Worm (Caenorhabditis elegans): ENCODE data around the gene M02G9.4.

M02G9.4 gene

ce11 chrII:10357468-10358007, 40.4 kb downstream of the M02G9.4 start, which contains the start of gene C07E3.3:
Gene C07E3.3 (minus strand): TSS chrII:10357518.
- TF ChIP-seq lin-35 (GFP tag; optimal IDR thresholded peaks at IDR 0.05) (no peak), ztf-18 (tag; optimal IDR thresholded peaks at IDR 0.05) (no peak), unc-62 (GFP tag; optimal IDR thresholded peaks at IDR 0.05) (no peak), ceh-58 (GFP tag; IDR thresholded peaks at IDR 0.05) (no peak), F23B12.7 (tag; optimal IDR thresholded peaks at IDR 0.05; ENCODE audit: insufficient read depth) (no peak), nhr-27 (tag; optimal IDR thresholded peaks at IDR 0.05) (no peak), egrh-3 (GFP tag; IDR thresholded peaks at IDR 0.05) (no peak), madf-3 (GFP tag; IDR thresholded peaks at IDR 0.05) (no peak), B0261.1 (tag; optimal IDR thresholded peaks at IDR 0.05) (no peak), pha-4 (tag; optimal IDR thresholded peaks at IDR 0.05) (no peak), ztf-25 (GFP tag; IDR thresholded peaks at IDR 0.05) (no peak), let-607 (tag; optimal IDR thresholded peaks at IDR 0.05) (no peak), repo-1 (tag; optimal IDR thresholded peaks at IDR 0.05) (no peak), C17E4.6 (GFP tag; IDR thresholded peaks at IDR 0.05) (no peak), hrde-1 (tag; optimal IDR thresholded peaks at IDR 0.05; ENCODE audit: borderline replicate concordance) (no peak), ccch-3 (GFP tag; optimal IDR thresholded peaks at IDR 0.05) (no peak), ztf-26 (tag; optimal IDR thresholded peaks at IDR 0.05) (no peak), sea-2 (GFP tag; IDR thresholded peaks at IDR 0.05) (no peak), ets-4 (GFP tag; optimal IDR thresholded peaks at IDR 0.05) (no peak), K11D2.4 (GFP tag; IDR thresholded peaks at IDR 0.05) (no peak)

ce11 chrII:10360487-10360886, 43.4 kb downstream of the M02G9.4 start, which contains the start of gene C07E3.4:
Gene C07E3.4 (plus strand): TSS chrII:10360787.
- no peak for TF ChIP-seq hsf-1 (GFP tag; IDR thresholded peaks at IDR 0.05)
- no peak for TF ChIP-seq bed-2 (GFP tag; IDR thresholded peaks at IDR 0.05)
- TF ChIP-seq ceh-27 (GFP tag; optimal IDR thresholded peaks at IDR 0.05) = no peak
- no peak for TF ChIP-seq hmg-20 (GFP tag; IDR thresholded peaks at IDR 0.05)
- TF ChIP-seq hlh-12 (tag; optimal IDR thresholded peaks at IDR 0.05) = no peak
- no peak for TF ChIP-seq Y95B8A.8 (GFP tag; IDR thresholded peaks at IDR 0.05)
- TF ChIP-seq nhr-80 (tag; optimal IDR thresholded peaks at IDR 0.05) = no peak
- TF ChIP-seq K11D2.4 (GFP tag; IDR thresholded peaks at IDR 0.05) = no peak
- TF ChIP-seq mes-4 (tag; optimal IDR thresholded peaks at IDR 0.05) = no peak
- TF ChIP-seq ztf-22 (GFP tag; optimal IDR thresholded peaks at IDR 0.05) = no peak
- TF ChIP-seq unc-62 (GFP tag; optimal IDR thresholded peaks at IDR 0.05) = no peak
- no peak for TF ChIP-seq unc-130 (GFP tag; optimal IDR thresholded peaks at IDR 0.05)

ce11 chrII:10367202-10367601, 50.1 kb downstream of the M02G9.4 start, which contains the start of gene ceh-57:
Gene ceh-57 (minus strand): TSS chrII:10367296.
- no peak for TF ChIP-seq F23B12.7 (tag; optimal IDR thresholded peaks at IDR 0.05; ENCODE audit: insufficient read depth)
- TF ChIP-seq cebp-1 (GFP tag; IDR thresholded peaks at IDR 0.05) = no peak
- no peak for TF ChIP-seq cebp-1 (tag; optimal IDR thresholded peaks at IDR 0.05)
- no peak for TF ChIP-seq let-607 (tag; optimal IDR thresholded peaks at IDR 0.05)
- TF ChIP-seq sdz-38 (tag; optimal IDR thresholded peaks at IDR 0.05) = no peak
- no peak for TF ChIP-seq lsy-27 (tag; optimal IDR thresholded peaks at IDR 0.05; ENCODE audit: borderline replicate concordance, insufficient read depth)
- TF ChIP-seq T26A5.8 (tag; optimal IDR thresholded peaks at IDR 0.05) = no peak
- no peak for TF ChIP-seq Y56A3A.18 (GFP tag; IDR thresholded peaks at IDR 0.05)
- TF ChIP-seq F33H1.4 (GFP tag; IDR thresholded peaks at IDR 0.05) = no peak
- TF ChIP-seq nhr-90 (tag; optimal IDR thresholded peaks at IDR 0.05) = no peak
- no peak for TF ChIP-seq repo-1 (tag; optimal IDR thresholded peaks at IDR 0.05)
- TF ChIP-seq B0336.3 (GFP tag; IDR thresholded peaks at IDR 0.05) = no peak
- no peak for TF ChIP-seq nfya-1 (tag; optimal IDR thresholded peaks at IDR 0.05; ENCODE audit: borderline replicate concordance, insufficient read depth)
- no peak for TF ChIP-seq B0035.1 (tag; optimal IDR thresholded peaks at IDR 0.05)
- no peak for TF ChIP-seq rec-8 (tag; optimal IDR thresholded peaks at IDR 0.05)
- no peak for TF ChIP-seq somi-1 (GFP tag; optimal IDR thresholded peaks at IDR 0.05)
- TF ChIP-seq dpl-1 (GFP tag; optimal IDR thresholded peaks at IDR 0.05) = no peak
- TF ChIP-seq ceh-58 (GFP tag; IDR thresholded peaks at IDR 0.05) = no peak

Measured in whole organism, young adult.